Worm (Caenorhabditis elegans): Measurements from ENCODE around the gene M04C3.5.

Gene M04C3.5

ce11 chrV:19495145-19495544 lies 45.6 kb downstream of the M04C3.5 start:
- TF ChIP-seq tab-1 (GFP tag; IDR thresholded peaks at IDR 0.05), result no peak
- no peak for TF ChIP-seq cog-1 (tag; optimal IDR thresholded peaks at IDR 0.05)
- TF ChIP-seq ref-1 (GFP tag; conservative IDR thresholded peaks at IDR 0.05), result no peak
- TF ChIP-seq ztf-29 (GFP tag; IDR thresholded peaks at IDR 0.05), result no peak
- no peak for TF ChIP-seq flt-1 (GFP tag; IDR thresholded peaks at IDR 0.05)
- no peak for TF ChIP-seq med-1 (GFP tag; optimal IDR thresholded peaks at IDR 0.05; ENCODE audit: insufficient read depth)
- TF ChIP-seq klf-2 (GFP tag; conservative IDR thresholded peaks at IDR 0.05), result no peak
- no peak for TF ChIP-seq ztf-23 (GFP tag; IDR thresholded peaks at IDR 0.05)
- no peak for TF ChIP-seq T22C8.4 (GFP tag; IDR thresholded peaks at IDR 0.05)

ce11 chrV:19495587-19495986 lies 46.1 kb downstream of the M04C3.5 start, which contains the start of gene scl-21:
TSS of gene scl-21 (minus strand) at chrV:19495687.
- TF ChIP-seq T22C8.4 (GFP tag; IDR thresholded peaks at IDR 0.05) (no peak), flt-1 (GFP tag; IDR thresholded peaks at IDR 0.05) (no peak), cog-1 (tag; optimal IDR thresholded peaks at IDR 0.05) (no peak)

ce11 chrV:19497087-19497486 lies 47.6 kb downstream of the M04C3.5 start:
- TF ChIP-seq ref-1 (GFP tag; conservative IDR thresholded peaks at IDR 0.05) (no peak), tab-1 (GFP tag; IDR thresholded peaks at IDR 0.05) (no peak), flt-1 (GFP tag; IDR thresholded peaks at IDR 0.05) (no peak), ztf-29 (GFP tag; IDR thresholded peaks at IDR 0.05) (no peak), ztf-23 (GFP tag; IDR thresholded peaks at IDR 0.05) (no peak), med-1 (GFP tag; optimal IDR thresholded peaks at IDR 0.05; ENCODE audit: insufficient read depth) (no peak), T22C8.4 (GFP tag; IDR thresholded peaks at IDR 0.05) (no peak), cog-1 (tag; optimal IDR thresholded peaks at IDR 0.05) (no peak), klf-2 (GFP tag; conservative IDR thresholded peaks at IDR 0.05) (no peak)

Measured in whole organism, midembryonic.